Fruit fly (Drosophila melanogaster) S2 (cell line): ENCODE data around the gene CG46522.
"Not testable (repeated sequence)": the region's sequence is repeated elsewhere in the genome, so short reads cannot be mapped to it uniquely, and the experiment has no call there.

Experiments used
- CG8478 ChIP-seq: fragments of >200 bp; optimal IDR thresholded peaks from 2 replicates; lab custom pipeline; 2018
- CTCF ChIP-seq, 2 experiments: fragments of >200 bp; optimal IDR thresholded peaks; 2 replicates each; lab custom pipeline; 2018

CG46522 gene

DNA sequence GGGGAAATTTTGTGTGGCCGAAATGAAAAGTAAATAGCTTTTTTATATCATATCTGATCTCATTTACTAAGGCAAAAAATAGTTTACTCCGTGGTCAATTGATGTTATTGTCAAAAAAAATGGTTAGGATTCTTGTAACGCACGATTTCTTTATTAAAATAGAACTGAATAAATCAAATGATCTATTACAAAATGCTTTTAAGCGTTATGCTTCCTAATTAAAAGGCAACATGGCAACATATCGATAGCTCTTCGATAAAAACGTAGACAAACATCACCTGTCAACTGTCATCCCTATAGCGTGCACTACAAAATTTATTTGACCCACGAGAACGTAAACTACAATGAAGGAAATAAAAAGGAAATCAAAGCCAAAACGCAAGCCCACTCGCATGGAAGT is at the start of gene CG46522:
CG46522 (plus strand) TSS at position 301 of the 400 bp plus-strand sequence.
- TF ChIP-seq CTCF (optimal IDR thresholded peaks at IDR 0.05; lab: Kevin White, UChicago); CG8478 (lab: Kevin White, UChicago): not testable (repeated sequence)

DNA sequence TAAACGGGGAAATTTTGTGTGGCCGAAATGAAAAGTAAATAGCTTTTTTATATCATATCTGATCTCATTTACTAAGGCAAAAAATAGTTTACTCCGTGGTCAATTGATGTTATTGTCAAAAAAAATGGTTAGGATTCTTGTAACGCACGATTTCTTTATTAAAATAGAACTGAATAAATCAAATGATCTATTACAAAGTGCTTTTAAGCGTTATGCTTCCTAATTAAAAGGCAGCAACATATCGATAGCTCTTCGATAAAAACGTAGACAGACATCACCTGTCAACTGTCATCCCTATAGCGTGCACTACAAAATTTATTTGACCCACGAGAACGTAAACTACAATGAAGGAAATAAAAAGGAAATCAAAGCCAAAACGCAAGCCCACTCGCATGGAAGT is 49.5 kb upstream of the CG46522 start, which contains the start of gene CG46514:
CG46514 (plus strand) TSS at position 301 of the 400 bp plus-strand sequence.
- TF ChIP-seq CG8478 (lab: Kevin White, UChicago); CTCF (optimal IDR thresholded peaks at IDR 0.05; lab: Kevin White, UChicago): not testable (repeated sequence)

DNA sequence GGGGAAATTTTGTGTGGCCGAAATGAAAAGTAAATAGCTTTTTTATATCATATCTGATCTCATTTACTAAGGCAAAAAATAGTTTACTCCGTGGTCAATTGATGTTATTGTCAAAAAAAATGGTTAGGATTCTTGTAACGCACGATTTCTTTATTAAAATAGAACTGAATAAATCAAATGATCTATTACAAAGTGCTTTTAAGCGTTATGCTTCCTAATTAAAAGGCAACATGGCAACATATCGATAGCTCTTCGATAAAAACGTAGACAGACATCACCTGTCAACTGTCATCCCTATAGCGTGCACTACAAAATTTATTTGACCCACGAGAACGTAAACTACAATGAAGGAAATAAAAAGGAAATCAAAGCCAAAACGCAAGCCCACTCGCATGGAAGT is 44.5 kb upstream of the CG46522 start, which contains the start of gene CG46515:
CG46515 (plus strand) TSS at position 301 of the 400 bp plus-strand sequence.
- TF ChIP-seq CTCF (optimal IDR thresholded peaks at IDR 0.05; lab: Kevin White, UChicago); CG8478 (lab: Kevin White, UChicago): not testable (repeated sequence)

- TF ChIP-seq CTCF (optimal IDR thresholded peaks at IDR 0.05; lab: Kevin White, UChicago); CG8478 (lab: Kevin White, UChicago): not testable (repeated sequence)
Observed at dm6 chrX:22212028-22212427, 34.4 kb upstream of the CG46522 start, which contains the start of gene CG46516. Gene CG46516 (plus strand): TSS chrX:22212328.

DNA sequence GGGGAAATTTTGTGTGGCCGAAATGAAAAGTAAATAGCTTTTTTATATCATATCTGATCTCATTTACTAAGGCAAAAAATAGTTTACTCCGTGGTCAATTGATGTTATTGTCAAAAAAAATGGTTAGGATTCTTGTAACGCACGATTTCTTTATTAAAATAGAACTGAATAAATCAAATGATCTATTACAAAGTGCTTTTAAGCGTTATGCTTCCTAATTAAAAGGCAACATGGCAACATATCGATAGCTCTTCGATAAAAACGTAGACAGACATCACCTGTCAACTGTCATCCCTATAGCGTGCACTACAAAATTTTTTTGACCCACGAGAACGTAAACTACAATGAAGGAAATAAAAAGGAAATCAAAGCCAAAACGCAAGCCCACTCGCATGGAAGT is 29.3 kb upstream of the CG46522 start, which contains the start of gene CG46517:
CG46517 (plus strand) TSS at position 301 of the 400 bp plus-strand sequence.
- not testable (repeated sequence) for TF ChIP-seq CTCF (optimal IDR thresholded peaks at IDR 0.05; lab: Kevin White, UChicago); CG8478 (lab: Kevin White, UChicago)

DNA sequence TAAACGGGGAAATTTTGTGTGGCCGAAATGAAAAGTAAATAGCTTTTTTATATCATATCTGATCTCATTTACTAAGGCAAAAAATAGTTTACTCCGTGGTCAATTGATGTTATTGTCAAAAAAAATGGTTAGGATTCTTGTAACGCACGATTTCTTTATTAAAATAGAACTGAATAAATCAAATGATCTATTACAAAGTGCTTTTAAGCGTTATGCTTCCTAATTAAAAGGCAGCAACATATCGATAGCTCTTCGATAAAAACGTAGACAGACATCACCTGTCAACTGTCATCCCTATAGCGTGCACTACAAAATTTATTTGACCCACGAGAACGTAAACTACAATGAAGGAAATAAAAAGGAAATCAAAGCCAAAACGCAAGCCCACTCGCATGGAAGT is 20.1 kb upstream of the CG46522 start, which contains the start of gene CG46518:
CG46518 (plus strand) TSS at position 301 of the 400 bp plus-strand sequence.
- TF ChIP-seq CG8478 (lab: Kevin White, UChicago); CTCF (optimal IDR thresholded peaks at IDR 0.05; lab: Kevin White, UChicago): not testable (repeated sequence)

DNA sequence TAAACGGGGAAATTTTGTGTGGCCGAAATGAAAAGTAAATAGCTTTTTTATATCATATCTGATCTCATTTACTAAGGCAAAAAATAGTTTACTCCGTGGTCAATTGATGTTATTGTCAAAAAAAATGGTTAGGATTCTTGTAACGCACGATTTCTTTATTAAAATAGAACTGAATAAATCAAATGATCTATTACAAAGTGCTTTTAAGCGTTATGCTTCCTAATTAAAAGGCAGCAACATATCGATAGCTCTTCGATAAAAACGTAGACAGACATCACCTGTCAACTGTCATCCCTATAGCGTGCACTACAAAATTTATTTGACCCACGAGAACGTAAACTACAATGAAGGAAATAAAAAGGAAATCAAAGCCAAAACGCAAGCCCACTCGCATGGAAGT is 15.1 kb upstream of the CG46522 start, which contains the start of gene CG46519:
CG46519 (plus strand) TSS at position 301 of the 400 bp plus-strand sequence.
- not testable (repeated sequence) for TF ChIP-seq CG8478 (lab: Kevin White, UChicago); CTCF (optimal IDR thresholded peaks at IDR 0.05; lab: Kevin White, UChicago)

DNA sequence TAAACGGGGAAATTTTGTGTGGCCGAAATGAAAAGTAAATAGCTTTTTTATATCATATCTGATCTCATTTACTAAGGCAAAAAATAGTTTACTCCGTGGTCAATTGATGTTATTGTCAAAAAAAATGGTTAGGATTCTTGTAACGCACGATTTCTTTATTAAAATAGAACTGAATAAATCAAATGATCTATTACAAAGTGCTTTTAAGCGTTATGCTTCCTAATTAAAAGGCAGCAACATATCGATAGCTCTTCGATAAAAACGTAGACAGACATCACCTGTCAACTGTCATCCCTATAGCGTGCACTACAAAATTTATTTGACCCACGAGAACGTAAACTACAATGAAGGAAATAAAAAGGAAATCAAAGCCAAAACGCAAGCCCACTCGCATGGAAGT is 10.1 kb upstream of the CG46522 start, which contains the start of gene CG46520:
CG46520 (plus strand) TSS at position 301 of the 400 bp plus-strand sequence.
- TF ChIP-seq CG8478 (lab: Kevin White, UChicago); CTCF (optimal IDR thresholded peaks at IDR 0.05; lab: Kevin White, UChicago): not testable (repeated sequence)

DNA sequence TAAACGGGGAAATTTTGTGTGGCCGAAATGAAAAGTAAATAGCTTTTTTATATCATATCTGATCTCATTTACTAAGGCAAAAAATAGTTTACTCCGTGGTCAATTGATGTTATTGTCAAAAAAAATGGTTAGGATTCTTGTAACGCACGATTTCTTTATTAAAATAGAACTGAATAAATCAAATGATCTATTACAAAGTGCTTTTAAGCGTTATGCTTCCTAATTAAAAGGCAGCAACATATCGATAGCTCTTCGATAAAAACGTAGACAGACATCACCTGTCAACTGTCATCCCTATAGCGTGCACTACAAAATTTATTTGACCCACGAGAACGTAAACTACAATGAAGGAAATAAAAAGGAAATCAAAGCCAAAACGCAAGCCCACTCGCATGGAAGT is 5.1 kb upstream of the CG46522 start, which contains the start of gene CG46521:
CG46521 (plus strand) TSS at position 301 of the 400 bp plus-strand sequence.
- TF ChIP-seq CTCF (optimal IDR thresholded peaks at IDR 0.05; lab: Kevin White, UChicago); CG8478 (lab: Kevin White, UChicago): not testable (repeated sequence)

- TF ChIP-seq CG8478 (lab: Kevin White, UChicago); CTCF (optimal IDR thresholded peaks at IDR 0.05; lab: Kevin White, UChicago): not testable (repeated sequence)
Observed at dm6 chrX:22251282-22251681, 4.9 kb downstream of the CG46522 start, which contains the start of gene CG41562. Gene CG41562 (plus strand): TSS chrX:22251582.
